Worm (Caenorhabditis elegans) whole organism, L1 larva: Measurements from ENCODE around the gene Y43F8B.23.

Experiments used
- C04F5.9 ChIP-seq: sonication (generic microtip); optimal IDR thresholded peaks from 2 replicates; lab custom pipeline; 2016; ENCODE audit warnings: missing genetic modification characterization, missing compliant biosample characterization
- C34B4.2 ChIP-seq: sonication (generic microtip); optimal IDR thresholded peaks from 2 replicates; lab custom pipeline; 2017; ENCODE audit warnings: mild to moderate bottlenecking, missing genetic modification characterization, missing compliant biosample characterization
- F16B12.6 ChIP-seq: fragments of 150-350 bp; optimal IDR thresholded peaks from 2 replicates; lab custom pipeline; 2014; ENCODE audit warnings: missing biosample characterization, missing genetic modification characterization
- Y116A8C.19 ChIP-seq: sonication (generic microtip); optimal IDR thresholded peaks from 2 replicates; lab custom pipeline; 2016; ENCODE audit warnings: missing compliant biosample characterization, missing genetic modification characterization, borderline replicate concordance
- ceh-90 ChIP-seq: sonication (generic microtip); optimal IDR thresholded peaks from 2 replicates; lab custom pipeline; 2016; ENCODE audit warnings: missing genetic modification characterization, missing compliant biosample characterization
- dsc-1 ChIP-seq: sonication (generic microtip); optimal IDR thresholded peaks from 2 replicates; lab custom pipeline; 2016; ENCODE audit warnings: mild to moderate bottlenecking, missing genetic modification characterization, missing compliant biosample characterization
- egl-13 ChIP-seq: sonication (generic microtip); optimal IDR thresholded peaks from 2 replicates; lab custom pipeline; 2016; ENCODE audit warnings: missing genotype, missing genetic modification reagents, missing genetic modification characterization, missing compliant biosample characterization
- elt-2 ChIP-seq: sonication (generic microtip); optimal IDR thresholded peaks from 2 replicates; lab custom pipeline; 2016; ENCODE audit warnings: missing genetic modification characterization, mild to moderate bottlenecking, inconsistent platforms, missing compliant biosample characterization, missing genetic modification reagents
- elt-3 ChIP-seq, 6 experiments: fragments of 150-350 bp in 1 of 6; sonication (generic microtip); optimal IDR thresholded peaks; 2 replicates each; lab custom pipeline; 2017 to 2018; ENCODE audit warnings: missing biosample characterization in 6 of 6, missing genetic modification characterization in 6 of 6, inconsistent platforms in 1 of 6
- fkh-8 ChIP-seq: sonication (generic microtip); optimal IDR thresholded peaks from 2 replicates; lab custom pipeline; 2016; ENCODE audit warnings: mild to moderate bottlenecking, missing genetic modification characterization, missing compliant biosample characterization
- hlh-17 ChIP-seq: fragments of 200-800 bp; sonication (Bioruptor generic); optimal IDR thresholded peaks from 2 replicates; lab custom pipeline; 2018; ENCODE audit warnings: missing genetic modification characterization, mild to moderate bottlenecking, missing compliant biosample characterization, moderate library complexity, borderline replicate concordance
- hlh-4 ChIP-seq: sonication (generic microtip); optimal IDR thresholded peaks from 2 replicates; lab custom pipeline; 2016; ENCODE audit warnings: mild to moderate bottlenecking, missing genetic modification characterization, missing compliant biosample characterization
- irx-1 ChIP-seq: sonication (generic microtip); optimal IDR thresholded peaks from 2 replicates; lab custom pipeline; 2016; ENCODE audit warnings: missing genetic modification characterization, missing compliant biosample characterization
- isw-1 ChIP-seq: fragments of 200-800 bp; sonication (Bioruptor generic); IDR thresholded peaks from 2 replicates; pipeline ENCODE4 v1.3.6; 2022; ENCODE audit warnings: missing genetic modification characterization, missing compliant biosample characterization
- lin-15B ChIP-seq: fragments of 150-350 bp; sonication (generic microtip); optimal IDR thresholded peaks from 3 replicates; lab custom pipeline; 2014; ENCODE audit warnings: missing biosample characterization, missing genetic modification characterization
- lin-35 ChIP-seq, 2 experiments: fragments of 150-350 bp; optimal IDR thresholded peaks; 2 replicates each; lab custom pipeline; 2014; ENCODE audit warnings: missing biosample characterization in 2 of 2, missing genetic modification characterization in 2 of 2, missing genetic modification reagents in 2 of 2
- lin-39 ChIP-seq: fragments of 150-350 bp; optimal IDR thresholded peaks from 2 replicates; lab custom pipeline; 2014; ENCODE audit warnings: missing biosample characterization, missing genetic modification reagents, missing genetic modification characterization
- lir-3 ChIP-seq: sonication (generic microtip); optimal IDR thresholded peaks from 2 replicates; lab custom pipeline; 2016; ENCODE audit warnings: mild to moderate bottlenecking, missing genetic modification characterization, moderate library complexity, missing compliant biosample characterization; ENCODE audit not compliant: poor library complexity
- mab-9 ChIP-seq: fragments of 200-800 bp; sonication (Bioruptor generic); IDR thresholded peaks from 2 replicates; pipeline ENCODE4 v1.3.6; 2022; ENCODE audit warnings: missing genetic modification reagents, missing genetic modification characterization, missing compliant biosample characterization
- mef-2 ChIP-seq: fragments of 150-350 bp; optimal IDR thresholded peaks from 2 replicates; lab custom pipeline; 2014; ENCODE audit warnings: missing biosample characterization, missing genetic modification characterization
- nhr-11 ChIP-seq: fragments of 150-350 bp; optimal IDR thresholded peaks from 2 replicates; lab custom pipeline; 2014; ENCODE audit warnings: missing biosample characterization, missing genetic modification characterization
- nhr-19 ChIP-seq: fragments of 200-800 bp; sonication (Bioruptor generic); conservative IDR thresholded peaks from 2 replicates; pipeline ENCODE4 v1.3.6; 2022; ENCODE audit warnings: missing genetic modification characterization, missing compliant biosample characterization
- nhr-47 ChIP-seq: sonication (generic microtip); optimal IDR thresholded peaks from 2 replicates; lab custom pipeline; 2016; ENCODE audit warnings: mild to moderate bottlenecking, missing genetic modification characterization, moderate library complexity, missing compliant biosample characterization
- nhr-76 ChIP-seq: sonication (generic microtip); optimal IDR thresholded peaks from 2 replicates; lab custom pipeline; 2017; ENCODE audit warnings: missing biosample characterization, missing genetic modification characterization
- nhr-77 ChIP-seq: fragments of 150-350 bp; optimal IDR thresholded peaks from 2 replicates; lab custom pipeline; 2014; ENCODE audit warnings: missing biosample characterization, missing genetic modification characterization
- nhr-84 ChIP-seq: sonication (generic microtip); optimal IDR thresholded peaks from 2 replicates; lab custom pipeline; 2017; ENCODE audit warnings: missing biosample characterization, missing genetic modification characterization
- nhr-85 ChIP-seq: sonication (generic microtip); peaks from one replicate; lab custom pipeline; 2016; ENCODE audit warnings: missing genetic modification characterization, inconsistent platforms, missing compliant biosample characterization
- pag-3 ChIP-seq: sonication (generic microtip); optimal IDR thresholded peaks from 2 replicates; lab custom pipeline; 2017; ENCODE audit warnings: missing genetic modification characterization, mild to moderate bottlenecking, missing compliant biosample characterization, antibody characterized with exemption, borderline replicate concordance; ENCODE audit not compliant: insufficient read depth
- snpc-4 ChIP-seq: fragments of 150-350 bp; optimal IDR thresholded peaks from 2 replicates; lab custom pipeline; 2014; ENCODE audit warnings: missing biosample characterization, missing genetic modification characterization
- tbx-2 ChIP-seq: sonication (generic microtip); optimal IDR thresholded peaks from 2 replicates; lab custom pipeline; 2016; ENCODE audit warnings: missing genetic modification characterization, missing compliant biosample characterization
- tlp-1 ChIP-seq: fragments of 150-350 bp; optimal IDR thresholded peaks from 2 replicates; lab custom pipeline; 2014; ENCODE audit warnings: missing biosample characterization, missing genetic modification characterization
- unc-130 ChIP-seq: fragments of 150-350 bp; optimal IDR thresholded peaks from 2 replicates; lab custom pipeline; 2017; ENCODE audit warnings: missing biosample characterization, missing genetic modification characterization, inconsistent platforms
- unc-86 ChIP-seq: sonication (generic microtip); optimal IDR thresholded peaks from 2 replicates; lab custom pipeline; 2016; ENCODE audit warnings: missing genetic modification characterization, missing compliant biosample characterization
- vab-15 ChIP-seq: sonication (generic microtip); optimal IDR thresholded peaks from 2 replicates; lab custom pipeline; 2017; ENCODE audit warnings: missing genotype, mild to moderate bottlenecking, missing genetic modification characterization, missing compliant biosample characterization
- xbp-1 ChIP-seq: sonication (generic microtip); optimal IDR thresholded peaks from 2 replicates; lab custom pipeline; 2016; ENCODE audit warnings: missing genetic modification characterization, missing compliant biosample characterization
- zag-1 ChIP-seq: fragments of 150-350 bp; optimal IDR thresholded peaks from 2 replicates; lab custom pipeline; 2014; ENCODE audit warnings: missing biosample characterization, missing genetic modification characterization

The Y43F8B.23 gene

ce11 chrV:19470385-19470784 is 2.9 kb upstream of the Y43F8B.23 start, which contains the start of gene Y43F8B.11:
Gene Y43F8B.11, plus strand, starts transcription at chrV:19470685.
- TF ChIP-seq nhr-85 (tag; lab: Kevin White, UChicago) (peak; percentile 38), dsc-1 (tag; lab: Kevin White, UChicago) (peak; percentile 48), fkh-8 (no peak), nhr-11 (tag; lab: Kevin White, UChicago) (no peak), nhr-77 (tag; lab: Kevin White, UChicago) (no peak), nhr-84 (tag; lab: Kevin White, UChicago) (no peak)
- TF ChIP-seq, all 84 proteins: peak for 2

- TF ChIP-seq hlh-17 (GFP tag; lab: Kevin White, UChicago) = no peak
- no peak for TF ChIP-seq elt-3 (tag; optimal IDR thresholded peaks at IDR 0.05; lab: Kevin White, UChicago)
- no peak for TF ChIP-seq lin-15B (tag; lab: Kevin White, UChicago)
- TF ChIP-seq hlh-4 (tag; lab: Kevin White, UChicago) = no peak
- TF ChIP-seq nhr-19 (GFP tag; lab: Robert Waterston, UW) = no peak
- TF ChIP-seq egl-13 = no peak
- TF ChIP-seq vab-15 (tag; lab: Kevin White, UChicago) = no peak
- no peak for TF ChIP-seq nhr-76 (tag; lab: Kevin White, UChicago)
- no peak for TF ChIP-seq irx-1 (tag; lab: Kevin White, UChicago)
- TF ChIP-seq snpc-4 (tag; lab: Kevin White, UChicago) = no peak
- no peak for TF ChIP-seq xbp-1 (tag; lab: Kevin White, UChicago)
- TF ChIP-seq ceh-90 = no peak
- no peak for TF ChIP-seq zag-1 (tag; lab: Kevin White, UChicago)
Measured at ce11 chrV:19468083-19468482, 635 bp upstream of the Y43F8B.23 start, which contains the start of gene Y43F8B.12. Gene Y43F8B.12, plus strand, starts transcription at chrV:19468383.

- peak; percentile 48 for TF ChIP-seq snpc-4 (tag; lab: Kevin White, UChicago)
Measured at ce11 chrV:19466775-19467174, 673 bp downstream of the Y43F8B.23 start.

- TF ChIP-seq pag-3 (tag; lab: Kevin White, UChicago) = no peak
- no peak for TF ChIP-seq unc-130 (tag; lab: Kevin White, UChicago)
- no peak for TF ChIP-seq isw-1 (GFP tag; lab: Robert Waterston, UW)
- TF ChIP-seq C04F5.9 (tag; lab: Kevin White, UChicago) = no peak
- TF ChIP-seq mef-2 (tag; lab: Kevin White, UChicago) = no peak
- no peak for TF ChIP-seq Y116A8C.19 (tag; lab: Kevin White, UChicago)
- TF ChIP-seq hlh-4 (tag; lab: Kevin White, UChicago) = no peak
- no peak for TF ChIP-seq nhr-47
- no peak for TF ChIP-seq lir-3 (tag; lab: Kevin White, UChicago)
- no peak for TF ChIP-seq lin-39
- TF ChIP-seq tlp-1 (tag; lab: Kevin White, UChicago) = no peak
- no peak for TF ChIP-seq elt-2
- TF ChIP-seq tbx-2 (tag; lab: Kevin White, UChicago) = no peak
- TF ChIP-seq unc-86 (tag; lab: Kevin White, UChicago) = no peak
- TF ChIP-seq C34B4.2 (tag; lab: Kevin White, UChicago) = no peak
- TF ChIP-seq mab-9 (GFP tag; lab: Robert Waterston, UW) = no peak
- TF ChIP-seq hlh-17 (GFP tag; lab: Kevin White, UChicago) = no peak
- no peak for TF ChIP-seq F16B12.6 (tag; lab: Kevin White, UChicago)
- no peak for TF ChIP-seq fkh-8
- no peak for TF ChIP-seq lin-35 (GFP tag; optimal IDR thresholded peaks at IDR 0.05; lab: Kevin White, UChicago)
Measured at ce11 chrV:19462612-19463011, 4.8 kb downstream of the Y43F8B.23 start, which contains the start of gene Y43F8B.25. Gene Y43F8B.25, plus strand, starts transcription at chrV:19462912.
